Worm (Caenorhabditis elegans): Measurements from ENCODE around the gene Y39E4B.13.

- no peak for TF ChIP-seq dao-5 (tag; optimal IDR thresholded peaks at IDR 0.05)
- TF ChIP-seq W03F9.2 (tag; optimal IDR thresholded peaks at IDR 0.05): no peak
These were observed 19.3 kb upstream of the Y39E4B.13 start for ce11 chrIII:13071432-13072259.
